Fruit fly (Drosophila melanogaster) ovary, adult (tissue): ENCODE measurements around the gene CG16825.

Source experiments
- CG17801 ChIP-seq: fragments of 200-800 bp; optimal IDR thresholded peaks from 2 replicates; lab custom pipeline; 2019; ENCODE audit warnings: missing biosample characterization, mild to moderate bottlenecking, missing genetic modification characterization, moderate library complexity; ENCODE audit not compliant: partially characterized antibody

The CG16825 gene

DNA sequence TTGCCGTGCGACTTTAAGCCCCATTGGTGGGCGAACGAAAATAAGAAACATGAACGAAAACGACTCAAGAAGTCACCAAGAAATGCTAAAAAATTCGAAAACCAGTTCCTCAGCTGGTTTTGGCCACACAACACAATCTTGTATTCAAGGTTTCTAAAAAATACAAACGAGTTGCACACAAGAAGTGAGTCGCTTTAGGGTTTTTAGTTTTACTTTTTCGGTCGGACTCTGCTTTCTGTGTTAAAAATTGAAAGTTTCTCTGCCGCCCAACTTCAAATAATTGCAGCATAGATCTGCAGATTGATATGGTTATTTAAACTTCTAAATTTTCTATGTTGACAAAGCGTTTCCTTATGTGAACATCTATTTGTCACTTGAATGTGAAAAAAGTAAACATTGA lies 12.0 kb upstream of the CG16825 start, which contains the start of gene CG16824:
Gene CG16824, plus strand, starts transcription at position 384 of the 400 bp plus-strand sequence.
- TF ChIP-seq CG17801 = no peak

DNA sequence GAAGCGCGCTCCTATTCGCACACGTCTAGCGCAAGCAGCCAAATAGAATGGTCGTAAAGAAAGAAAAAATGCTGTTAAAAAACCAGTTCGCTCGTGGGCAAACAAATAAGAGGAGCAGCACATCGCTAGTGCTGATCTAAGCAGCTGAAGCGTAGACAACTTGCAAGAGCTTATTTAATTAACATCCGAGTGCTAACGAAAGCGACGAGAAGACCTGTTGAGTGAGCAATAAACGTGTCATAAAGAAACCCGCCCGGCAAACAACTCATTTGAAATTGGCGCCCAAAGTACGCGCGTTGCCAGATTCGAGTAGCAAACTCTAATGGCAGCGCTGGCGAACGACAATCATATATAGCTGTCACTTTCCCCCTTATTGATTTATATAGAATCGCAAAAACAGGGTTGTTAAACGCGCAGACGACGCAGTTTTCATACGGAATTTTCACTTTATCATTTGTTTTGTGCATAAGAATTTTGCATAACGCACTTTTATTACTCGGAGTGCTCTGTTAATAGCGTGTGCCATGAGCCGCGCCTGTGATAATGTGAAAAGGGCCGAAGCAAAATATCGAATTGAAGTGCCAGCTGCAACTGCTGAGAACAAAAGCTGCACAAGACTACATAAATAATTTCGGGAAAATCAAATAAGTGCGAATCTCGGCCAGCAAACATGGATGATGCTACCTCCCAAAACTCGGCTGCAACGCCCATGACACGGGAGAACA lies 8.4 kb upstream of the CG16825 start:
- no peak for TF ChIP-seq CG17801

DNA sequence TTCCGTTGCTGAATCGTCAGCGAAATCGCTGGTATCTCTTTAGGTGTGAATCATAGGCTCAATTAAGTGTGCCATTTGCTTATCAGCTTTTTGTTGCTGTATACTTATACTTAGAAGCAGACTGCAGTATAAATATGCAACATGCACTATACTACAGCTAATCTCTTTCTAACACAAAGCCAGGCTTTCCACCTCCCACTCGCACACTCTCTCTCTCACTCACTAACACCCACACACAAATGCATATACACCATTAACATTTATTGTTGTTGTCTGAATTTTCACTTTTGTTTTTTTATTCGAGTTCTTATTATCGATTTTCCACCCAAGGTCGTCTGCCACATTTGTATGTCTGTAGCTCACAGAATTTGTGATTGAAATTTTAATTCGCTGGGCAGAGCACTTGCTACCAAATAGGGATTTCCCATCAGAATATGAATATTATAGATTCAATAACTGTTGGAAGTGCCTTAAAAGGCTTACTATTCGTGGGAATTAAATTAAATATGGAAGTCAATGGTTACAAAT lies 7.8 kb upstream of the CG16825 start:
- TF ChIP-seq CG17801 = no peak

DNA sequence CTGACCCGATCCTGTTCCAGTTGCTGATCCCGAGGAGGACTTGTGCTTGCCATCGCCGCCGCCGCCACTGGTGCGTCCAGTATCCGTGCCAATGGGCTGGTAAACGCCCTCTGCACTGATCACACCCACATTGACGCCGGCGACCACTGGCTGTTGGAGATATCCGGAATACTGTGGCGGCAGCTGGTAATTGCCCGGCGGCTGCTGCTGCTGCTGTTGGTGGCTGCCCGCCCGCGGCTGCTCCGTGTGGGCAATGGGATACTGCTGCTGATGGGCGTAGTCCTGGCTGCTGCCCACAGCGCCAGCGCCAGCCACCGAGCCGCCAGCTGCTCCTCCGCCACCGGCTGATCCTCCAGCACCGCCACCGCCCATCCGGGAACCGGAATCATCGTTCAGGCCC lies 412 bp downstream of the CG16825 start:
- TF ChIP-seq CG17801 = no peak

DNA sequence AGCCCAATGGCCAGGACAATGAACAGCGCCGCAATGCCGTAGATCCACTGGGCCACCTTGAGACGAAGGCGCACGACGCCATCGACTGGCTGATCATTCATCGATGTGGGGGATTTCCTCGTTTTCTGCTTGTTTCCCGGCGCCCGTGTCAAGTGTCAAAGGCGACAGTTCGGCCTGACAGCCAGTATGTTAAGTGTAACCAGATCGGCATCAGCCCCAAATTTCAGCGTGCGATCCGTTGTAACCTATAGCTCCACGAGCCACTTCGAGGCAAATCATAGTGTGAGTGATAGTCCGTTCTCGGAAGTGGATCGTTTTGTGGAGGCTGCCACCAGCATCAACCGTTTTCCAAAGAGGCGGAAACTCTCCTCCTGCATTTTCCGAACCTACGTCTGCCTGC lies 2.1 kb downstream of the CG16825 start, which contains the start of gene CG43779:
Gene CG43779, minus strand, starts transcription at position 101 of the 400 bp plus-strand sequence.
- TF ChIP-seq CG17801 = no peak

DNA sequence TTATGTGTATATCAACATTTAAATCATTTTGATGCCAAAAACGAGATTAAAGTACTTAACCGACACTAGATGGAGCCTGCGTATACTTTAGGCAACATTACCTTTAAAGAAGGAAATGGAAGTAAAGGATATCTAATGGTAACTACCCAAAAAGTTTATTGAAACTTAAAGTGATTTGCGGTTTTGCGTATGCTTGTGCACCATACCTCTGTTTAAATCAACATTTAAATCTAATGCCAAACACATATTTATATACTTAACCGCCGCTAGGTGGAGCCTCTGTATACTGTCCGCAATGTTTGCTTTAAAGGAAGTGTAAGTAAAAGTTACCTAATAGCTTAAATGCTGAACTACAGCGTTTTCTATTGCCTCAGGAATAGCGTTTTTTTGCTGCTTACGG lies 21.2 kb downstream of the CG16825 start:
- TF ChIP-seq CG17801 = no peak

DNA sequence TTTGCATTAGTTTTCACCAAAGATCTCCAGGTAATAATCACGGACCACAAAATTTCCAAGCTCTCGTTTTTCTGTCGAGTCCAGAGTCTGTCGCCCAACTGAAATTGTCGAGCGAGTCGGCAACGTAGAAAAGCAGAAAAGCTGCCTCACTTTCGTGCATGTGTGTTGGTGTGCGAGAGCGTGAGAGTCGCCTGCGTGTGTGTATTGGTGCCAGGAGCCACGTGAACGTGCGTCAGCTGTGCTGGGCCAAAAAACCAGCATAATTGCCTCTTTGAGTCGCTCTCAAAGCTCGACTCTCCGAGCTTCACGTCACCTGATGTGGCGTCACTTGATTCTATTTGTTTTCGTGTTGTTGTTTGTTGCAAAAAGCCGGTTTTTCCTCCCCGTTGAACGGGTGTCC lies 26.4 kb downstream of the CG16825 start, which contains the start of gene hbt:
Gene hbt, minus strand, starts transcription at position 101 of the 400 bp plus-strand sequence.
- TF ChIP-seq CG17801 = no peak

DNA sequence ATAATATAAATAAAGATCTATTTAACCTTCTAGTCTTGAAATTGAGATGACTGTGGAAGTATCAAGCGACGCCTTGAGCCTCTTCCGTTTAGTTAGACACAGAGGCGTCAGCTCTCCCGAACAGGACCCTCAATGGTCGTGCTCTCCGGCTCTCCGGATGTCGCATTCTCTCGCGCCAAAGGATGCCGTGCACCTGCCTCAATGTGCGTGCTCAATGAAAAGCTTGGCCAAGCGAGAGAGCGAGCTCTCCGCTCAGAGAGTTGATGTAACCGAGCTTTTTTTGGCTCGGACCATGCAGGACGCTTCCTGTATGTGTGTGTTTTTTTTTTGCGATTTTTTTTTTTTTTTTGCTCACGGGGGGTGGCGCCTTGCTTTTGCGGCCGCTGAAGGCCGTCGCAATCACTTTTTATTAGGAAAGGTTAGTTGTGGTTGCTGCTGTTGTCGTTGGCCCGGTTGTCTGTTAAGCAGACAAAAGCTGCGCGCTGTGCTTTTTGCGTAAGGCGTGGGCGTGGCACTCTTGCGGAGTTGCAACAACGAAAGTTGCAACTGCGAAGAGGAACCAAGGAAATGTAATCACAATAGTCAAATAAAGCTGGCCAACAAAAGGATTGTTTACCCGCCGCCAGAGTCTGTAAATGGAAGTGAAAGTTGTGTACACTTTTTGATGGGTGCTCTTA lies 27.4 kb downstream of the CG16825 start:
- TF ChIP-seq CG17801 = no peak

DNA sequence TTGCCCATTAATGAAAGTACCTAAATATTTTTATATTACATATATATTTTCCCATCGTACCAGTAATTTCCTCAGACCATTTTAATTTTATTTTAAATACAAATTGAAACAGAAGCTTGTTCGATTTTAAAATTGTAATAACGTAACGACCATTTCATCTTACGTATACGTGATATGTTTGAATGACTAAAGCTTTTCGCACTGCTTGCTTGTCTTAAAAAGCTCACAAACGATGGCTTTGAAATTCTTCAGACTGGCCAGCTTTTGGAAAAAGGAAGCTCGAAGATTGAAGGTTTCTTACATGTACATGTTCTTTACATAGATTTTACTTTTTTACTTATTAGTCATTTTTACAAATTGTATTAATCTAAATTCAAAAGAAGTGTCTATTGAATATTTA lies 28.1 kb downstream of the CG16825 start:
- no peak for TF ChIP-seq CG17801

DNA sequence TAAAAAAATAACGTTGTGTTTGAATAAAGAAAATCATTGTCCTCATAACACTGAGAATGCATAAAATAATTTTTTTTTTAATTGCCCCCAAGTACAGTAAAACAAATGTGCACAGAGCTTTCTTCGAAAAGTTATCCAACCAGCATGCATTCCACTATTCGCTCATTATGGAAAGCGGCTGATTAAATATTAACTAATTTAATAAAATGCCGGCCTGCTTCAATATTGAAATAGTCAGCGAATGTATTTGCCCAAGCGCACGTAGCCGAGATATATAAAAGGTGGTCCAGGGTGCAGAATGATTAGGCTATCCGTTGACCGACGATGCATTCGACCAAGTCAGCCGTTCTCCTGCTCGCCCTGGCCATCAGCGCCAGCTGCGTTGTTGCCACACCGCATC lies 42.9 kb downstream of the CG16825 start, which contains the start of gene CG16826:
Gene CG16826, plus strand, starts transcription at position 301 of the 400 bp plus-strand sequence.
- TF ChIP-seq CG17801 = no peak

DNA sequence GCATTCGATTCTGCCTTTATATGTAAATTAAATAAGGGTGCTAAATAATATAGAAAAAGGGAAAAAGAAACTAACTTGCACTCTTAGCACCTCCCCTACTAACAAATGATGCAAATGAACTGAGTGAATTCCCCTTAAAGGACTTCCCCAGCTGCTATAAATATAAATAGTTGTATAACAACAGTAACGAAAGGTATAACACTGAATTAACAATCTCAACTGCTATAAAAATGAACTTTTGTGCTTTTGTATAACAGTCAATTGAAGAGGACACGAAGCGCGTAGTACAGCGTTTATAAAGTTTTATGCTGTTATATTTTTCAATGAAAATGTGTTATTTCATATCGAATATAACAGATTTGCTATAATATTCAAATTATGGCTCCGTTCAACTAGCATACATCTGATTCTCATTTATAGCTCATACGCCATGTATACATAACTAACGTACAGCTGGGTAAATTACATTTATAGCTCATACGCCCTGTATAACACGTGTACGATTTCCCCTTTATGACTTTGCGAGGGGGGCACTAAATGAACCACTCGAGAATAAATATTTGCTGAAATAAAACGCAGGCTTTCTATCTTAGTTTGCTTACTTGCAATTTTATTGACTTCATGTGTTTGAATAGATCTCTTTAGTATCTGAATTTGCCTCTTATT lies 44.8 kb downstream of the CG16825 start:
- TF ChIP-seq CG17801 = no peak

DNA sequence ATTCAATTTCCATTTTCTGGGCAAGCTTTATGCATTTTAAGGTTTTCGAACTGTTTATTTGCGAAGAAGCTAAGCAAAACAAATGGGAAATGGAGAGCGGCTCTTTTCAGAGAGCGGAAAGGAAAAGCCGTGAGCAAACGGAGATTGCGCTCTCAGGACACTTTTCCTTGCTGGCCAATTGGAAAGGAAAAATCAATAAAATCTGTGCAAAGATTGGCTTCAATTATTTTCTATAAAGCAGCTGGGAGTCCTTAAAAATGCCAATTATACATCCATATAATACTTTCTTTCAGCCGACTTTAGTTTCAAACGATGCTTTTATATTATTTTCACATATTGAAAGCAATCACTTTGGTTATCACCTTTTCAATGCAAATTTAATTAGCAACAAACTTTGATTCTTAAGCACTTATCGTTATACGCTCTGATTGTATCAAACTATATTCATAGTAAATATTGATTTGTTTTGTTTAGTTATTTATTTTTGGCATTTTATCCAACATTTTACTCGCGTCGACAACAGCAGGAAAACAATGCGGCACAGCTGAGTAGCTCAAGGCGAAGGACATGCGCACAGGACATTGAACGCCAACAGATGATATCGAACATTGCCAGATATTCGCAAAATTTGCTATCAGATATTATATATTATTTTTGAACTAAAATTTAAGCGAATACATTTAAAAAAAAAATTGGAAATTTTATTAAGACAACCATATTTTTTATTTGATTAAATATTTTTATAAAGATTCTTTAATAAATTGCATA lies 50.2 kb downstream of the CG16825 start, which contains the start of gene CG9395:
Gene CG9395, minus strand, starts transcription at position 494 of the 768 bp plus-strand sequence.
- no peak for TF ChIP-seq CG17801
